Worm (Caenorhabditis elegans): Measurements from ENCODE around the gene F19H8.2.

ce11 chrII:14604261-14604660 is 1.4 kb downstream of the F19H8.2 start:
- TF ChIP-seq him-1 (tag; optimal IDR thresholded peaks at IDR 0.05) (no peak), dao-5 (tag; optimal IDR thresholded peaks at IDR 0.05) (no peak)
